Worm (Caenorhabditis elegans): ENCODE results near the gene T02G5.14.

DNA sequence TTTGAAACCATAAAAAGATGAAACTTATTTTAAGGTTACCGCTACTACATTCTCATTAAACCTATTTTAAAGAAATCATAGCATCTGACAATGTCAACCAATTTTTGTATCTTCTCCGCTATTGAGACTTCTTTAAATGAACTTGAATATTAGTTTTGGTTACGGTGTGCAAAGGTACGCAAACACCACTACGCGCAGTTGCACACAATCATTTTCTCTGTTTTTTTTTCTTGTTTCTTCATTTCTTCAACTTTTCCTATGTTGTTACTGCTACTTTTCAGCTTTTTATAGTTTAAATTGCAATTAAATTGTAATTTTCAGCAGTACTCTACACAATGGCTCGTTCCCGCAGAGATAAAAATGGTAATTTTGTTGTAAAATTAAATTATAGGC, 27.5 kb downstream of the T02G5.14 start, which contains the start of gene F10E7.5:
- TF ChIP-seq ztf-4 (tag; optimal IDR thresholded peaks at IDR 0.05): no peak
- TF ChIP-seq nhr-10 (tag; optimal IDR thresholded peaks at IDR 0.05): no peak
- TF ChIP-seq nhr-12 (tag; optimal IDR thresholded peaks at IDR 0.05): no peak
- TF ChIP-seq unc-62 (GFP tag; optimal IDR thresholded peaks at IDR 0.05): no peak
- TF ChIP-seq lin-11 (tag; optimal IDR thresholded peaks at IDR 0.05): no peak
- TF ChIP-seq nhr-77 (tag; optimal IDR thresholded peaks at IDR 0.05): no peak
- TF ChIP-seq ZK546.5 (tag; optimal IDR thresholded peaks at IDR 0.05): no peak
- no peak for TF ChIP-seq elt-1 (tag; optimal IDR thresholded peaks at IDR 0.05)
- peak; percentile 94 to 99 for TF ChIP-seq lsy-2 (tag; optimal IDR thresholded peaks at IDR 0.05)
- TF ChIP-seq mdl-1 (tag; optimal IDR thresholded peaks at IDR 0.05): no peak
- TF ChIP-seq unc-55 (GFP tag; optimal IDR thresholded peaks at IDR 0.05): no peak
- no peak for TF ChIP-seq F13H6.1 (tag; optimal IDR thresholded peaks at IDR 0.05)

Measured in whole organism, L2 larva.